Worm (Caenorhabditis elegans) whole organism, L2 larva: Measurements from ENCODE around the gene nhr-183.

ENCODE experiments used
- ama-1 ChIP-seq: fragments of 150-350 bp; optimal IDR thresholded peaks from 2 replicates; lab custom pipeline; 2018; ENCODE audit warnings: inconsistent platforms
- ceh-16 ChIP-seq: fragments of 150-350 bp; optimal IDR thresholded peaks from 2 replicates; lab custom pipeline; 2014; ENCODE audit warnings: missing biosample characterization, missing genetic modification characterization
- ceh-82 ChIP-seq: fragments of 150-350 bp; optimal IDR thresholded peaks from 2 replicates; lab custom pipeline; 2014; ENCODE audit warnings: missing biosample characterization, missing genetic modification characterization
- egl-27 ChIP-seq: sonication (generic microtip); optimal IDR thresholded peaks from 3 replicates; lab custom pipeline; 2017; ENCODE audit warnings: missing biosample characterization, missing genetic modification reagents, missing genetic modification characterization
- elt-1 ChIP-seq: fragments of 150-350 bp; optimal IDR thresholded peaks from 2 replicates; lab custom pipeline; 2014; ENCODE audit warnings: missing biosample characterization, missing genetic modification characterization
- elt-3 ChIP-seq: sonication (generic microtip); optimal IDR thresholded peaks from 2 replicates; lab custom pipeline; 2017; ENCODE audit warnings: missing biosample characterization, missing genetic modification characterization
- gmeb-1 ChIP-seq: fragments of 150-350 bp; optimal IDR thresholded peaks from 2 replicates; lab custom pipeline; 2014; ENCODE audit warnings: missing biosample characterization, missing genetic modification characterization
- mdl-1 ChIP-seq, 2 experiments: fragments of 150-350 bp in 1 of 2; sonication (generic microtip) in 1 of 2; optimal IDR thresholded peaks; 2 replicates each; lab custom pipeline; 2017; ENCODE audit warnings: missing biosample characterization in 2 of 2, missing genetic modification characterization in 2 of 2
- nhr-12 ChIP-seq: fragments of 150-350 bp; optimal IDR thresholded peaks from 2 replicates; lab custom pipeline; 2014; ENCODE audit warnings: missing biosample characterization, missing genetic modification characterization
- nhr-23 ChIP-seq: fragments of 150-350 bp; optimal IDR thresholded peaks from 2 replicates; lab custom pipeline; 2014; ENCODE audit warnings: missing biosample characterization, missing genetic modification reagents, missing genetic modification characterization
- sma-3 ChIP-seq: sonication (generic microtip); optimal IDR thresholded peaks from 2 replicates; lab custom pipeline; 2016; ENCODE audit warnings: missing genetic modification reagents, missing genetic modification characterization, missing compliant biosample characterization
- ztf-11 ChIP-seq: sonication (generic microtip); optimal IDR thresholded peaks from 2 replicates; lab custom pipeline; 2017; ENCODE audit warnings: missing biosample characterization, missing genetic modification characterization

DNA sequence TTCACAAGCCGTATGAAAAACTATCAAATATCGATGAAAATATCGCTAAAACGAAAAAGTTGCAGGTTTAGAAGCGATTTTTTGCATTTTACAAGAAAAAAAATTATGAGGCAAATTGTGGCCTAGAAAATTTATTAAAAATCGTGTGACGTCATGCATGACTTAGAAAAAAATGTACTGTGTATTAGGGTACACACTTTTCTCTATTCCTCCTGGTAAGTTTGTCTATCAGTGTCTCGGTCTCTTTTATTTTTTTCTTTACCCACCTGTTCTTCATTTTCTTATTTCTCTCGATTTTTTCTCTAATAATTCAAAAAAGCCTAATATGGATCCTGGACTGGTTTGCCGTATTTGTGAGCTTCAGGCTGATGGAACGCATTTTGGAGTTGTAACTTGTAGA, 20.7 kb upstream of the nhr-183 start, which contains the start of gene nhr-227:
- TF ChIP-seq ama-1 (no peak), elt-1 (tag; lab: Kevin White, UChicago) (no peak), ceh-82 (tag; lab: Kevin White, UChicago) (no peak), elt-3 (no peak), nhr-23 (tag; lab: Kevin White, UChicago) (no peak), nhr-12 (no peak), gmeb-1 (tag; lab: Kevin White, UChicago) (no peak), mdl-1 (tag; optimal IDR thresholded peaks at IDR 0.05; lab: Kevin White, UChicago) (no peak), egl-27 (tag; lab: Kevin White, UChicago) (no peak), sma-3 (GFP tag; lab: Kevin White, UChicago) (no peak), ztf-11 (tag; lab: Kevin White, UChicago) (no peak), ceh-16 (tag; lab: Kevin White, UChicago) (no peak)
